Worm (Caenorhabditis elegans): ENCODE data around the gene cacn-1.

cacn-1 gene

DNA sequence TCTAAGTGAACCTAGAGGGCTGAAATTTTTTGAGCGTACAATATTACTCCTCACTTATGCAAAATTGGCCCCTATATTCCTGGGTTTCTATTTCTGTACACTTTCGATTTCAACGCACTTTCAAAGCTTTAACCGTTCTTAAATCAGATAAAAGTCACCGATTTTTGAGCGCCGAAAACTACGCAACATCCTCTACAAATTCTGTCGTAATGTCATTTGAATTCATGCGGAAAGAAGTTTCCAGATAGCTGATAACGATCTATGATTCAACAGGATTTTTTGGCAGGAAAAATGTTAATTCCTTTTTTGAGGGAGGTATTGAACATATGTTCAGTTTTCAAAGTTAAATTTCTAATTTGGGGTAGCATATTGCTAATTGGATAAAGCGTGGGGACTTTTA is 29.1 kb downstream of the cacn-1 start:
- peak; percentile 65 for TF ChIP-seq nhr-25 (tag; optimal IDR thresholded peaks at IDR 0.05)
- TF ChIP-seq pqm-1 (tag; optimal IDR thresholded peaks at IDR 0.05): no peak
- TF ChIP-seq elt-1 (tag; optimal IDR thresholded peaks at IDR 0.05): peak; percentile 23
- TF ChIP-seq pha-4 (tag; optimal IDR thresholded peaks at IDR 0.05): no peak
- TF ChIP-seq nhr-237 (tag; optimal IDR thresholded peaks at IDR 0.05): no peak
- TF ChIP-seq tbx-2 (tag; optimal IDR thresholded peaks at IDR 0.05): no peak

DNA sequence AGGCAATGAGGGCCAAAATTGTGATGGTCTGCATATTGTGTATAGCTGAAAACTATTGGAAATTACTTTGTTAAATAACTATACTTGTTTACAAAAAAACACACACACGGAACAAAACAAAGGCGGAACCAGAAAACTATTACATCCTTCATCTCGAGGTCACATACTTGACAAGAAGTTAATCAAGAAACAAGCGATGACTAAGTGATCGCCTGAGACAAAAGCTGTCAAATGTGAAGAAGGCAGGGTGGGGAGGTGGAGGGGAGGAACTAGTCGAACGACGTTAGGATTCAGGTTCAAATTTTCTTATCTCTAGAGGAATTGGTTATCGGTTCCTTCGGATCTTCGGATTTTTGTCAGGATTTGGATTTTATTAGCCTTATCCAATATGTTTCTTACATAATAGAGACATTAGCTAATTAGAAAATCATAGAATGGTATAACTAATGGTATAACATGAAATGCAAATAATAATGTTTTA is 32.7 kb downstream of the cacn-1 start, which contains the start of gene cpg-7:
TSS of gene cpg-7 (minus strand) at position 51 of the 481 bp plus-strand sequence.
- TF ChIP-seq nhr-25 (tag; optimal IDR thresholded peaks at IDR 0.05) (peak; percentile 72), nhr-28 (tag; optimal IDR thresholded peaks at IDR 0.05) (no peak), mdl-1 (tag; optimal IDR thresholded peaks at IDR 0.05) (no peak), nhr-23 (tag; optimal IDR thresholded peaks at IDR 0.05) (peak; percentile 56), ama-1 (optimal IDR thresholded peaks at IDR 0.05) (peak; percentile 44), ceh-16 (tag; optimal IDR thresholded peaks at IDR 0.05) (no peak), unc-39 (tag; optimal IDR thresholded peaks at IDR 0.05) (no peak), aly-2 (tag; optimal IDR thresholded peaks at IDR 0.05) (no peak), elt-3 (tag; optimal IDR thresholded peaks at IDR 0.05) (no peak), nhr-77 (tag; optimal IDR thresholded peaks at IDR 0.05) (no peak), zag-1 (tag; optimal IDR thresholded peaks at IDR 0.05) (no peak)

DNA sequence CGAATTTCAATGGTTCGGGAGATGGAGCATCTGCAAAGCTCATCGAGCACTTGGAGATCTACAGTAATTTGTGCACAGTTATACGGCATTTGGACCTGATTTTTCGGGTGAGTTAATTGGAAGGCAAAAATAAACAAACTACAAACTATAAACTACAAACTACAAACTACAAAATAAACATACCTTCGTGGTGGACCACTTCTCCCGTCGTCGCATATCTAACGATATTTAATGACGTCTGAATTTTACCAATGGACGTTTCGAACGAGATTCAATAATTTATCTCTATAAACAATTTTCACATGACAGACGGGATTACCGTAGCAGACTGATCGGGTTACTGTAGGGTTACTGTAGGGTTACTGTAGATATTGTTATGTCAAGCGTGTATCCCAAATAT is 35.8 kb downstream of the cacn-1 start:
- TF ChIP-seq skn-1 (tag; optimal IDR thresholded peaks at IDR 0.05): no peak
- no peak for TF ChIP-seq fkh-10 (GFP tag; optimal IDR thresholded peaks at IDR 0.05)
- TF ChIP-seq unc-39 (tag; optimal IDR thresholded peaks at IDR 0.05): no peak
- TF ChIP-seq R02D3.7 (tag; optimal IDR thresholded peaks at IDR 0.05): no peak
- no peak for TF ChIP-seq nhr-76 (tag; optimal IDR thresholded peaks at IDR 0.05)
- no peak for TF ChIP-seq snpc-4 (tag; optimal IDR thresholded peaks at IDR 0.05)
- no peak for TF ChIP-seq nhr-23 (tag; optimal IDR thresholded peaks at IDR 0.05)
- no peak for TF ChIP-seq egl-5 (tag; optimal IDR thresholded peaks at IDR 0.05)
- no peak for TF ChIP-seq eor-1 (tag; optimal IDR thresholded peaks at IDR 0.05)
- no peak for TF ChIP-seq zag-1 (tag; optimal IDR thresholded peaks at IDR 0.05)
- TF ChIP-seq nhr-12 (tag; optimal IDR thresholded peaks at IDR 0.05): no peak

DNA sequence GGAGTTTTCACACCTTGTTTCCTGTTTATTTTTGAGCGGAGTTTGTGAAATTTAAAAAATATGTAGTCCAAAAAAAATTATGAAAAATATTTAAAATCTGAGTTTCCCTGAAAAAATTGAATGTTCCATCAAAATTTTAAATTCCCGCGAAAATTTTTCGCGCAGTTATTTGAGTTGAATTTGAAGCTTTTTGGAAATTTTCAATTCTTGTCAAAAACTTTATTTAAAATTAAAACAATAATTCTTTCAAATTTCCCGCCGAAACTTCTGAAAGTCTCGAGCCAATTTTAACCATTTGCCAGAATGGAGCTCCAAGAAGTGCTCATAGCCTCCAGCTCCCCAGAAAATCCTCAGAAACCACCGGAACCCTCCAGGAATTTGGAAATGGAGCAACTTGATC is 37.5 kb downstream of the cacn-1 start, which contains the start of gene gur-4:
TSS of gene gur-4 (plus strand) at position 301 of the 400 bp plus-strand sequence.
- no peak for TF ChIP-seq unc-39 (tag; optimal IDR thresholded peaks at IDR 0.05)
- TF ChIP-seq fkh-2 (tag; optimal IDR thresholded peaks at IDR 0.05): no peak
- no peak for TF ChIP-seq egl-27 (tag; optimal IDR thresholded peaks at IDR 0.05)
- no peak for TF ChIP-seq aly-2 (tag; optimal IDR thresholded peaks at IDR 0.05)
- no peak for TF ChIP-seq jun-1 (tag; optimal IDR thresholded peaks at IDR 0.05)
- TF ChIP-seq nhr-12 (tag; optimal IDR thresholded peaks at IDR 0.05): no peak
- TF ChIP-seq ztf-4 (tag; optimal IDR thresholded peaks at IDR 0.05): no peak
- TF ChIP-seq ama-1 (optimal IDR thresholded peaks at IDR 0.05): no peak
- no peak for TF ChIP-seq skn-1 (tag; optimal IDR thresholded peaks at IDR 0.05)
- no peak for TF ChIP-seq eor-1 (tag; optimal IDR thresholded peaks at IDR 0.05)
- no peak for TF ChIP-seq snpc-4 (tag; optimal IDR thresholded peaks at IDR 0.05)
- TF ChIP-seq hmg-11 (tag; optimal IDR thresholded peaks at IDR 0.05): no peak
- TF ChIP-seq tbx-2 (tag; optimal IDR thresholded peaks at IDR 0.05): no peak
- TF ChIP-seq egl-5 (tag; optimal IDR thresholded peaks at IDR 0.05): no peak
- no peak for TF ChIP-seq nhr-77 (tag; optimal IDR thresholded peaks at IDR 0.05)

DNA sequence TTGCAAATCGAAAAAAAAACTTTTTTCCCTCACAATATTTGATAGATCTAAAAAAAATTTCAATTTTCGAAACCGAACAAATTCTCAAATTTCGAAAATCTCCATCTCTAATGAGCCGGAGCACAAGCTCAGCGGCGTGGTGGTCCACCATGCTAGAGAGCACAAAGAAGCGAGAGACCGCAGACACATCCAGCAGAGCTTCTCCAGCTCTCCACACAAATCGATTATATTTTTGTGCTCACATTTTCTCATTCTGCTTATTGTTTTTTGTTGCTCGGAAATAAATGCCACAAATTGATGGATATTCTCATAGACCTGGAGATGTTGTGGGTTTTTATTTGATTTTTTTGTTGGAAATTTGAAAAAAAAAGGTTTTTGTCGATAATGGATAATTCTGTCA is 39.8 kb downstream of the cacn-1 start:
- TF ChIP-seq hmg-11 (tag; optimal IDR thresholded peaks at IDR 0.05): peak; percentile 18
- no peak for TF ChIP-seq skn-1 (tag; optimal IDR thresholded peaks at IDR 0.05)
- no peak for TF ChIP-seq ceh-9 (tag; optimal IDR thresholded peaks at IDR 0.05)
- TF ChIP-seq ceh-28 (tag; optimal IDR thresholded peaks at IDR 0.05): peak; percentile 23
- no peak for TF ChIP-seq egl-5 (tag; optimal IDR thresholded peaks at IDR 0.05)
- no peak for TF ChIP-seq unc-39 (tag; optimal IDR thresholded peaks at IDR 0.05)
- TF ChIP-seq nfya-1 (tag; optimal IDR thresholded peaks at IDR 0.05; ENCODE audit: insufficient read depth): peak; percentile 34
- no peak for TF ChIP-seq jun-1 (tag; optimal IDR thresholded peaks at IDR 0.05)
- TF ChIP-seq nhr-77 (tag; optimal IDR thresholded peaks at IDR 0.05): no peak
- TF ChIP-seq nhr-76 (tag; optimal IDR thresholded peaks at IDR 0.05): no peak

DNA sequence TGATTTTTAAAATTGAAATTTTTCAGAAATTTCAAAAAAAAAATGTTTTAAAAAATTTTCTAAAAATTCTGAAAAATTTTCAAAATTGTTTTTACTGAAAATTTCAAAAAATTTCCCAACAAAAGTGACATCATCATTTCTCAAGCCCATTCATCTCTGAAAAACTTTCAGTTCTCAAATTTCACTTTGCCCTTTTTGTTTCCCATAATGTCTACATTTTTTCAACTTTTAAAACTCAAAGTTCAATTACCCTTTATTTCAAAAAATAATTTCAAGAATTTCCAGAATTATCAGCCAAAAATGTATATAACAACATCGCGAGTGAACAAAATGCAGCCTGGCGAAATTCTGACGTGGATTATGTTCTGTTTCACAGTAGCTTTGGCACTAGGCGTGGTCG is 41.0 kb downstream of the cacn-1 start, which contains the start of gene bkip-1:
TSS of gene bkip-1 (plus strand) at position 301 of the 400 bp plus-strand sequence.
- TF ChIP-seq nhr-43 (tag; optimal IDR thresholded peaks at IDR 0.05; ENCODE audit: poor library complexity, severe bottlenecking) (no peak), nhr-12 (tag; optimal IDR thresholded peaks at IDR 0.05) (no peak), nhr-76 (tag; optimal IDR thresholded peaks at IDR 0.05) (no peak), mdl-1 (tag; optimal IDR thresholded peaks at IDR 0.05) (no peak), unc-62 (GFP tag; optimal IDR thresholded peaks at IDR 0.05) (no peak), nhr-237 (tag; optimal IDR thresholded peaks at IDR 0.05) (no peak), nfya-1 (tag; optimal IDR thresholded peaks at IDR 0.05; ENCODE audit: insufficient read depth) (no peak), ZK546.5 (tag; optimal IDR thresholded peaks at IDR 0.05) (no peak), nhr-77 (tag; optimal IDR thresholded peaks at IDR 0.05) (no peak), eor-1 (tag; optimal IDR thresholded peaks at IDR 0.05) (no peak), hmg-11 (tag; optimal IDR thresholded peaks at IDR 0.05) (no peak)

Measured in whole organism, L3 larva.